Worm (Caenorhabditis elegans) whole organism, L4 larva: ENCODE data around the gene C54D10.10.

Experiments used
- ZK546.5 ChIP-seq, 2 experiments: sonication (generic microtip); optimal IDR thresholded peaks; 2 replicates each; lab custom pipeline; 2017; ENCODE audit warnings: missing biosample characterization in 2 of 2, missing genetic modification characterization in 2 of 2
- lin-13 ChIP-seq: fragments of 150-350 bp; optimal IDR thresholded peaks from 2 replicates; lab custom pipeline; 2014; ENCODE audit warnings: missing biosample characterization, missing genetic modification reagents, missing genetic modification characterization
- sdz-12 ChIP-seq: fragments of 200-800 bp; sonication (Bioruptor generic); optimal IDR thresholded peaks from 2 replicates; lab custom pipeline; 2018; ENCODE audit warnings: mild to moderate bottlenecking, missing genetic modification characterization, missing compliant biosample characterization

DNA sequence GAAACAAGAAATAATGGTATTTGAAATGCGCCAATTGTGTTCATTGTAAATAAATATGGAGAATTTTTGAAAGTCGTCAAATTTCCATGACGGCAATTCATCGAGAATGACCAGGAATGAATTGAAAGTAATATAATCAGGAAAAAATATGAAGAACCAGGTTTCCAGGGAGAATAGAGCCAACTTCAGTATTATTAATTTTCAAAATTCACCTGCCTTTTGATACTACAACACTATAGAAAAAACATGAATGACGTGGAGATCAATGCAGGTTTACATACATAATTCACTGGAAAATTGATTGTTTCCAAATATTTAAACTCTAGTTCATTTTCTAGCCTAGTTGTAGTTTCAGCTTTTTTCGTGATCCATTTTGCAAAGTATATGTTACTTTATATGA, 16.1 kb downstream of the C54D10.10 start, which contains the start of gene srh-25:
- TF ChIP-seq ZK546.5 (tag; optimal IDR thresholded peaks at IDR 0.05; lab: Kevin White, UChicago) (no peak), sdz-12 (GFP tag; lab: Kevin White, UChicago) (no peak), lin-13 (GFP tag; lab: Kevin White, UChicago) (no peak)
